Fruit fly (Drosophila melanogaster) whole organism, prepupa: ENCODE data around the gene brat.

ENCODE experiments used
- Blimp-1 ChIP-seq: fragments of 200-800 bp; sonication (Bioruptor generic); optimal IDR thresholded peaks from 3 replicates; lab custom pipeline; 2017; ENCODE audit warnings: missing biosample characterization, missing genetic modification characterization, mild to moderate bottlenecking, moderate library complexity, missing genetic modification reagents
- CG10631 ChIP-seq: fragments of 200-800 bp; sonication (Bioruptor generic); optimal IDR thresholded peaks from 2 replicates; lab custom pipeline; 2016; ENCODE audit warnings: missing biosample characterization, missing genetic modification characterization
- CG11294 ChIP-seq: fragments of 200-800 bp; sonication (Bioruptor generic); IDR thresholded peaks from 2 replicates; pipeline ENCODE4 v1.3.6; 2022; ENCODE audit warnings: missing biosample characterization, missing genetic modification characterization
- CG4318 ChIP-seq: fragments of 200-800 bp; sonication (Bioruptor generic); optimal IDR thresholded peaks from 3 replicates; lab custom pipeline; 2017; ENCODE audit warnings: missing biosample characterization, mild to moderate bottlenecking, missing genetic modification characterization
- CG7368 ChIP-seq: fragments of 200-800 bp; sonication (Bioruptor generic); optimal IDR thresholded peaks from 3 replicates; lab custom pipeline; 2016; ENCODE audit warnings: missing biosample characterization, missing genetic modification characterization
- Hr39 ChIP-seq: fragments of 200-800 bp; sonication (Bioruptor generic); optimal IDR thresholded peaks from 2 replicates; lab custom pipeline; 2016; ENCODE audit warnings: missing biosample characterization, missing genetic modification characterization
- Smox ChIP-seq: fragments of 200-800 bp; sonication (Bioruptor generic); optimal IDR thresholded peaks from 3 replicates; lab custom pipeline; 2016; ENCODE audit warnings: missing biosample characterization, missing genetic modification characterization
- fkh ChIP-seq: fragments of 200-800 bp; sonication (Bioruptor generic); optimal IDR thresholded peaks from 3 replicates; lab custom pipeline; 2017; ENCODE audit warnings: missing biosample characterization, mild to moderate bottlenecking, missing genetic modification characterization, moderate library complexity
- ss ChIP-seq, 2 experiments: fragments of 200-800 bp; sonication (Bioruptor generic); optimal IDR thresholded peaks; 2 replicates in 1 of 2; 3 replicates in 1 of 2; lab custom pipeline; 2017 to 2018; ENCODE audit warnings: mild to moderate bottlenecking in 2 of 2, missing biosample characterization in 2 of 2, missing genetic modification characterization in 2 of 2, moderate library complexity in 1 of 2
- vri ChIP-seq: fragments of 200-800 bp; sonication (Bioruptor generic); optimal IDR thresholded peaks from 3 replicates; lab custom pipeline; 2016; ENCODE audit warnings: missing biosample characterization, mild to moderate bottlenecking, missing genetic modification characterization

DNA sequence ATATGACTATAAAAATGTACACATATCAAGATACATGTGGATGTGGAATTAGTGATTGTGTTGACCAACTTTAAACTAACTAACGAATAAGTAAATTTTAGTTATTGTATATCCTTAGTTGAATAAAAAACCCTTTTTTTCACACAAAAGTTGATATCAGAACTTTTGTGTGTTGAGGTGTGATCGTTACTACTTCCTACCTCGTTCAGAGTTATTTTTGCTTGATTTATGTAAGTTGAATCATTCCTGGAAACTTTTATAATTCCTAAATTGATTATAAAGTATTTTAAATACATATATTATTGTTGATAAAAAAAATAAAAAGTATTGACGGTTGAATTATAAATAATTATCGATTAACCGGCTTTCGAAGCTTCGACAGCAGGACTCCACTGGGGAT is 50.1 kb downstream of the brat start, which contains the start of gene CG46059:
- no peak for TF ChIP-seq Blimp-1 (GFP tag; lab: Kevin White, UChicago)
- TF ChIP-seq vri (GFP tag; lab: Kevin White, UChicago): no peak
- TF ChIP-seq Hr39 (GFP tag; lab: Kevin White, UChicago): no peak
- no peak for TF ChIP-seq CG10631 (GFP tag; lab: Kevin White, UChicago)
- TF ChIP-seq CG11294 (GFP tag; lab: Robert Waterston, UW): no peak
- TF ChIP-seq CG4318: no peak
- TF ChIP-seq Smox (GFP tag; lab: Kevin White, UChicago): no peak
- TF ChIP-seq ss (GFP tag; optimal IDR thresholded peaks at IDR 0.05; lab: Kevin White, UChicago): no peak
- TF ChIP-seq fkh (GFP tag; lab: Kevin White, UChicago): no peak
- TF ChIP-seq CG7368 (GFP tag; lab: Kevin White, UChicago): no peak
